Fruit fly (Drosophila melanogaster): ENCODE data around the gene CG33003.

dm6 chr2L:4368553-4369268, 32.0 kb upstream of the CG33003 start:
- TF ChIP-seq usp (GFP tag; optimal IDR thresholded peaks at IDR 0.05) (no peak), CG8478 (optimal IDR thresholded peaks at IDR 0.05) (no peak), psq (optimal IDR thresholded peaks at IDR 0.05) (no peak), Dll (optimal IDR thresholded peaks at IDR 0.05) (no peak), EcR (GFP tag; optimal IDR thresholded peaks at IDR 0.05) (no peak)

All from whole organism.